Fruit fly (Drosophila melanogaster): ENCODE results near the gene CG15570.

DNA sequence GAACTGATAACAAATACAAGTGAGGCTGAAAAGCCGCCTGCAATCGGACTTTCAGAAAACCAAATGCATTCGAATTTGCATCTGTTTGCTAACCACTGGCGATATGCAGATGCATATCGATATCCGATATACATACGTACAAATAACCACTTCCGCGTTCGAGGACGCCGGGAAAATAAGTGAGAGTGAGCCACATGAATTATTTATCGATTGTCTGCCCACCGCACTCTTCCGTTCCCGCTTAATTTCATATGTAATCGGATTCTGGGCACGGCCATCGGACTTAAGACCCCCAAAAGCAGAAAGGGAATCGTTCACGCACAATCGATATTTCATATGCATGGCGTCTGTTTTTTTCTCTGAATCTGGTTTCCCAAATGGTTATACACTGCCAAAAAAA lies 40.2 kb upstream of the CG15570 start:
- TF ChIP-seq Hr96 (GFP tag; optimal IDR thresholded peaks at IDR 0.05) (no peak), CG12768 (GFP tag; optimal IDR thresholded peaks at IDR 0.05) (no peak), Clk (GFP tag; optimal IDR thresholded peaks at IDR 0.05) (no peak), toe (GFP tag; optimal IDR thresholded peaks at IDR 0.05) (no peak), kay (GFP tag; ENCODE audit: borderline replicate concordance) (no peak), ovo (GFP tag; optimal IDR thresholded peaks at IDR 0.05) (no peak), cnc (optimal IDR thresholded peaks at IDR 0.05) (no peak)
